Worm (Caenorhabditis elegans): Measurements from ENCODE around the gene kdin-1.

kdin-1 gene

ce11 chrIV:11027560-11027959, 10.9 kb upstream of the kdin-1 start (continued):
- TF ChIP-seq attf-4 (tag; optimal IDR thresholded peaks at IDR 0.05) (no peak), nhr-111 (GFP tag; optimal IDR thresholded peaks at IDR 0.05) (no peak), nhr-10 (tag; optimal IDR thresholded peaks at IDR 0.05) (no peak), nhr-25 (tag; optimal IDR thresholded peaks at IDR 0.05; ENCODE audit: borderline replicate concordance, insufficient read depth) (peak; percentile 75), mep-1 (tag; optimal IDR thresholded peaks at IDR 0.05) (peak; percentile 92), nhr-41 (GFP tag; IDR thresholded peaks at IDR 0.05) (no peak), zip-11 (GFP tag; IDR thresholded peaks at IDR 0.05) (no peak), dmd-8 (GFP tag; IDR thresholded peaks at IDR 0.05) (no peak), lin-1 (GFP tag; IDR thresholded peaks at IDR 0.05) (peak; percentile 66; the same call in 1 of the 2 replicates), Y75B8A.6 (GFP tag; IDR thresholded peaks at IDR 0.05) (no peak), hlh-30 (tag; optimal IDR thresholded peaks at IDR 0.05; ENCODE audit: insufficient read depth) (peak; percentile 71), spr-3 (GFP tag; optimal IDR thresholded peaks at IDR 0.05) (no peak), mxl-3 (GFP tag; optimal IDR thresholded peaks at IDR 0.05) (peak; percentile 48), unc-39 (tag; optimal IDR thresholded peaks at IDR 0.05) (no peak), zag-1 (tag; optimal IDR thresholded peaks at IDR 0.05) (peak; percentile 52), aha-1 (tag) (peak; percentile 98), lin-38 (GFP tag; IDR thresholded peaks at IDR 0.05) (peak; percentile 52), hmg-1.1 (GFP tag; IDR thresholded peaks at IDR 0.05) (peak; percentile 71), Y48G9A.11 (GFP tag; IDR thresholded peaks at IDR 0.05) (no peak), ceh-28 (tag; optimal IDR thresholded peaks at IDR 0.05) (no peak)

ce11 chrIV:11029412-11029811, 9.0 kb upstream of the kdin-1 start, which contains the start of gene hrg-5:
Gene hrg-5, minus strand, starts transcription at chrIV:11029428.
- TF ChIP-seq hif-1 (tag; optimal IDR thresholded peaks at IDR 0.05) (no peak), ZK337.2 (GFP tag; IDR thresholded peaks at IDR 0.05) (no peak), madf-5 (GFP tag; IDR thresholded peaks at IDR 0.05) (no peak), tag-97 (GFP tag; IDR thresholded peaks at IDR 0.05) (no peak), mdl-1 (tag; optimal IDR thresholded peaks at IDR 0.05) (peak in 1 of 2 experiments; percentile 24), daf-19 (GFP tag; conservative IDR thresholded peaks at IDR 0.05) (no peak), nhr-6 (tag; optimal IDR thresholded peaks at IDR 0.05) (no peak), zfp-2 (tag; optimal IDR thresholded peaks at IDR 0.05) (no peak), dmd-6 (GFP tag; IDR thresholded peaks at IDR 0.05) (peak; percentile 65), daf-16 (GFP tag; optimal IDR thresholded peaks at IDR 0.05) (no peak), daf-16 (tag; optimal IDR thresholded peaks at IDR 0.05) (peak; percentile 49), mes-2 (tag; optimal IDR thresholded peaks at IDR 0.05; ENCODE audit: poor library complexity, severe bottlenecking) (no peak), nhr-28 (tag; optimal IDR thresholded peaks at IDR 0.05) (peak; percentile 68), skn-1 (tag; optimal IDR thresholded peaks at IDR 0.05) (no peak), F37D6.2 (tag; optimal IDR thresholded peaks at IDR 0.05) (no peak), mdt-29 (GFP tag; IDR thresholded peaks at IDR 0.05) (no peak), sdz-12 (GFP tag; optimal IDR thresholded peaks at IDR 0.05) (no peak)

- TF ChIP-seq unc-62 (GFP tag; optimal IDR thresholded peaks at IDR 0.05 in 1 of 2) (peak in 1 of 2 experiments; percentile 52), unc-62 (tag; optimal IDR thresholded peaks at IDR 0.05) (no peak), Y48G9A.11 (GFP tag; IDR thresholded peaks at IDR 0.05) (no peak), F10B5.3 (tag; optimal IDR thresholded peaks at IDR 0.05) (no peak), aha-1 (tag) (peak; percentile 61), set-16 (GFP tag; IDR thresholded peaks at IDR 0.05) (no peak)
Measured at ce11 chrIV:11030117-11030516, 8.3 kb upstream of the kdin-1 start.
